Fruit fly (Drosophila melanogaster) whole organism, prepupa: ENCODE results near the gene Arp10.

Experiments
- Blimp-1 ChIP-seq: fragments of 200-800 bp; sonication (Bioruptor generic); optimal IDR thresholded peaks from 3 replicates; lab custom pipeline; 2017; ENCODE audit warnings: missing biosample characterization, missing genetic modification characterization, mild to moderate bottlenecking, moderate library complexity, missing genetic modification reagents
- CG10631 ChIP-seq: fragments of 200-800 bp; sonication (Bioruptor generic); optimal IDR thresholded peaks from 2 replicates; lab custom pipeline; 2016; ENCODE audit warnings: missing biosample characterization, missing genetic modification characterization
- CG10669 ChIP-seq: fragments of 200-800 bp; sonication (Bioruptor generic); optimal IDR thresholded peaks from 3 replicates; lab custom pipeline; 2018; ENCODE audit warnings: missing biosample characterization, mild to moderate bottlenecking, missing genetic modification characterization, moderate library complexity
- CG11762 ChIP-seq: fragments of 200-800 bp; sonication (Bioruptor generic); optimal IDR thresholded peaks from 3 replicates; lab custom pipeline; 2016; ENCODE audit warnings: missing biosample characterization, missing genetic modification characterization; ENCODE audit not compliant: insufficient read depth
- CG15336 ChIP-seq: fragments of 200-800 bp; sonication (Bioruptor generic); IDR thresholded peaks from 2 replicates; pipeline ENCODE4 v1.3.6; 2022; ENCODE audit warnings: missing biosample characterization, missing genetic modification characterization
- CG1621 ChIP-seq: fragments of 200-800 bp; sonication (Bioruptor generic); optimal IDR thresholded peaks from 3 replicates; lab custom pipeline; 2018; ENCODE audit warnings: missing biosample characterization, mild to moderate bottlenecking, missing genetic modification characterization
- CG16779 ChIP-seq: fragments of 200-800 bp; sonication (Bioruptor generic); optimal IDR thresholded peaks from 3 replicates; lab custom pipeline; 2017; ENCODE audit warnings: missing biosample characterization, mild to moderate bottlenecking, missing genetic modification characterization
- CG34406 ChIP-seq: fragments of 200-800 bp; sonication (Bioruptor generic); optimal IDR thresholded peaks from 3 replicates; lab custom pipeline; 2016; ENCODE audit warnings: missing biosample characterization, missing genetic modification characterization
- CG3919 ChIP-seq: fragments of 200-800 bp; sonication (Bioruptor generic); optimal IDR thresholded peaks from 3 replicates; lab custom pipeline; 2016; ENCODE audit warnings: missing biosample characterization, missing genetic modification characterization
- CG6163 ChIP-seq: fragments of 200-800 bp; sonication (Bioruptor generic); IDR thresholded peaks from 3 replicates; pipeline ENCODE4 v1.3.6; 2022; ENCODE audit warnings: missing biosample characterization, missing genetic modification characterization
- CG6276 ChIP-seq: fragments of 200-800 bp; sonication (Bioruptor generic); optimal IDR thresholded peaks from 2 replicates; lab custom pipeline; 2017; ENCODE audit warnings: missing biosample characterization, mild to moderate bottlenecking, missing genetic modification characterization
- CG6792 ChIP-seq: fragments of 200-800 bp; sonication (Bioruptor generic); optimal IDR thresholded peaks from 3 replicates; lab custom pipeline; 2016; ENCODE audit warnings: missing biosample characterization, missing genetic modification characterization
- CG6854 ChIP-seq: fragments of 200-800 bp; sonication (Bioruptor generic); optimal IDR thresholded peaks from 2 replicates; lab custom pipeline; 2017; ENCODE audit warnings: missing biosample characterization, mild to moderate bottlenecking, missing genetic modification characterization
- CG7368 ChIP-seq: fragments of 200-800 bp; sonication (Bioruptor generic); optimal IDR thresholded peaks from 3 replicates; lab custom pipeline; 2016; ENCODE audit warnings: missing biosample characterization, missing genetic modification characterization
- CG8119 ChIP-seq: fragments of 200-800 bp; sonication (Bioruptor generic); IDR thresholded peaks from 3 replicates; pipeline ENCODE4 v1.3.6; 2022; ENCODE audit warnings: missing biosample characterization, missing genetic modification characterization
- CG8319 ChIP-seq: fragments of 200-800 bp; sonication (Bioruptor generic); optimal IDR thresholded peaks from 3 replicates; lab custom pipeline; 2016; ENCODE audit warnings: missing biosample characterization, missing genetic modification characterization
- CG8632 ChIP-seq: fragments of 200-800 bp; sonication (Bioruptor generic); optimal IDR thresholded peaks from 3 replicates; lab custom pipeline; 2016; ENCODE audit warnings: missing biosample characterization, missing genetic modification characterization
- CG9139 ChIP-seq: fragments of 200-800 bp; sonication (Bioruptor generic); optimal IDR thresholded peaks from 3 replicates; lab custom pipeline; 2017; ENCODE audit warnings: missing biosample characterization, mild to moderate bottlenecking, missing genetic modification characterization
- Eip75B ChIP-seq: fragments of 200-800 bp; sonication (Bioruptor generic); optimal IDR thresholded peaks from 3 replicates; lab custom pipeline; 2016; ENCODE audit warnings: missing biosample characterization, missing genetic modification characterization
- Eip78C ChIP-seq: fragments of 200-800 bp; sonication (Bioruptor generic); peaks from one replicate; lab custom pipeline; 2016; ENCODE audit warnings: missing biosample characterization, missing genetic modification characterization
- Eip93F ChIP-seq: fragments of 200-800 bp; sonication (Bioruptor generic); optimal IDR thresholded peaks from 2 replicates; lab custom pipeline; 2016; ENCODE audit warnings: missing biosample characterization, mild to moderate bottlenecking, missing genetic modification characterization
- Ets21C ChIP-seq: fragments of 200-800 bp; sonication (Bioruptor generic); optimal IDR thresholded peaks from 3 replicates; lab custom pipeline; 2016; ENCODE audit warnings: missing biosample characterization, missing genetic modification characterization
- Ets96B ChIP-seq: fragments of 200-800 bp; optimal IDR thresholded peaks from 2 replicates; lab custom pipeline; 2019; ENCODE audit warnings: missing biosample characterization, mild to moderate bottlenecking, missing genetic modification characterization, moderate library complexity
- Gug ChIP-seq: fragments of 200-800 bp; sonication (Bioruptor generic); IDR thresholded peaks from 2 replicates; pipeline ENCODE4 v1.3.6; 2022; ENCODE audit warnings: missing biosample characterization, missing genetic modification characterization
- Hr38 ChIP-seq: sonication (Bioruptor generic); optimal IDR thresholded peaks from 2 replicates; lab custom pipeline; 2016; ENCODE audit warnings: missing biosample characterization, missing genetic modification characterization
- Hr39 ChIP-seq: fragments of 200-800 bp; sonication (Bioruptor generic); optimal IDR thresholded peaks from 2 replicates; lab custom pipeline; 2016; ENCODE audit warnings: missing biosample characterization, missing genetic modification characterization
- Hr4 ChIP-seq: fragments of 200-800 bp; sonication (Bioruptor generic); optimal IDR thresholded peaks from 3 replicates; lab custom pipeline; 2016; ENCODE audit warnings: missing biosample characterization, missing genetic modification characterization
- Lpt ChIP-seq: fragments of 200-800 bp; sonication (Bioruptor generic); optimal IDR thresholded peaks from 3 replicates; lab custom pipeline; 2016; ENCODE audit warnings: missing biosample characterization, missing genetic modification characterization
- OdsH ChIP-seq: fragments of 200-800 bp; sonication (Bioruptor generic); optimal IDR thresholded peaks from 3 replicates; lab custom pipeline; 2016; ENCODE audit warnings: missing biosample characterization, missing genetic modification characterization
- Smox ChIP-seq: fragments of 200-800 bp; sonication (Bioruptor generic); optimal IDR thresholded peaks from 3 replicates; lab custom pipeline; 2016; ENCODE audit warnings: missing biosample characterization, missing genetic modification characterization
- Sox102F ChIP-seq: fragments of 200-800 bp; sonication (Bioruptor generic); optimal IDR thresholded peaks from 2 replicates; lab custom pipeline; 2016; ENCODE audit warnings: missing biosample characterization, mild to moderate bottlenecking, missing genetic modification characterization
- achi ChIP-seq: fragments of 200-800 bp; sonication (Bioruptor generic); optimal IDR thresholded peaks from 3 replicates; lab custom pipeline; 2016; ENCODE audit warnings: missing biosample characterization, missing genetic modification characterization
- acj6 ChIP-seq: fragments of 200-800 bp; sonication (Bioruptor generic); optimal IDR thresholded peaks from 3 replicates; lab custom pipeline; 2016; ENCODE audit warnings: missing biosample characterization, missing genetic modification characterization
- cyc ChIP-seq: fragments of 200-800 bp; sonication (Bioruptor generic); optimal IDR thresholded peaks from 3 replicates; lab custom pipeline; 2016; ENCODE audit warnings: missing biosample characterization, missing genetic modification characterization
- dac ChIP-seq: fragments of 200-800 bp; sonication (Bioruptor generic); optimal IDR thresholded peaks from 2 replicates; lab custom pipeline; 2017; ENCODE audit warnings: missing biosample characterization, mild to moderate bottlenecking, missing genetic modification characterization
- dsx ChIP-seq: fragments of 200-800 bp; optimal IDR thresholded peaks from 3 replicates; lab custom pipeline; 2019; ENCODE audit warnings: missing biosample characterization, mild to moderate bottlenecking, missing genetic modification characterization, moderate library complexity; ENCODE audit not compliant: poor library complexity, severe bottlenecking
- eg ChIP-seq: fragments of 200-800 bp; sonication (Bioruptor generic); IDR thresholded peaks from 3 replicates; pipeline ENCODE4 v1.3.6; 2022; ENCODE audit warnings: missing biosample characterization, missing genetic modification characterization
- esn ChIP-seq: fragments of 200-800 bp; sonication (Bioruptor generic); optimal IDR thresholded peaks from 2 replicates; lab custom pipeline; 2016; ENCODE audit warnings: missing biosample characterization, mild to moderate bottlenecking, missing genetic modification characterization, moderate library complexity
- fd59A ChIP-seq: fragments of 200-800 bp; sonication (Bioruptor generic); optimal IDR thresholded peaks from 2 replicates; lab custom pipeline; 2017; ENCODE audit warnings: missing biosample characterization, mild to moderate bottlenecking, missing genetic modification characterization, missing genetic modification reagents
- fd85E ChIP-seq: fragments of 200-800 bp; sonication (Bioruptor generic); optimal IDR thresholded peaks from 3 replicates; lab custom pipeline; 2016; ENCODE audit warnings: missing biosample characterization, missing genetic modification characterization
- lz ChIP-seq: fragments of 200-800 bp; sonication (Bioruptor generic); optimal IDR thresholded peaks from 3 replicates; lab custom pipeline; 2016; ENCODE audit warnings: missing biosample characterization, missing genetic modification characterization
- net ChIP-seq: fragments of 200-800 bp; sonication (Bioruptor generic); optimal IDR thresholded peaks from 3 replicates; lab custom pipeline; 2016; ENCODE audit warnings: missing biosample characterization, missing genetic modification characterization
- pdm3 ChIP-seq: fragments of 200-800 bp; sonication (Bioruptor generic); optimal IDR thresholded peaks from 3 replicates; lab custom pipeline; 2016; ENCODE audit warnings: missing biosample characterization, missing genetic modification characterization
- spab ChIP-seq: fragments of 200-800 bp; sonication (Bioruptor generic); optimal IDR thresholded peaks from 2 replicates; lab custom pipeline; 2017; ENCODE audit warnings: missing biosample characterization, mild to moderate bottlenecking, missing genetic modification characterization, missing genetic modification reagents
- ss ChIP-seq, 2 experiments: fragments of 200-800 bp; sonication (Bioruptor generic); optimal IDR thresholded peaks; 2 replicates in 1 of 2; 3 replicates in 1 of 2; lab custom pipeline; 2017 to 2018; ENCODE audit warnings: mild to moderate bottlenecking in 2 of 2, missing biosample characterization in 2 of 2, missing genetic modification characterization in 2 of 2, moderate library complexity in 1 of 2
- svp ChIP-seq: fragments of 200-800 bp; sonication (Bioruptor generic); peaks from one replicate; lab custom pipeline; 2016; ENCODE audit warnings: missing biosample characterization, missing genetic modification characterization
- topi ChIP-seq: fragments of 200-800 bp; sonication (Bioruptor generic); optimal IDR thresholded peaks from 3 replicates; lab custom pipeline; 2016; ENCODE audit warnings: missing biosample characterization, missing genetic modification characterization
- vri ChIP-seq: fragments of 200-800 bp; sonication (Bioruptor generic); optimal IDR thresholded peaks from 3 replicates; lab custom pipeline; 2016; ENCODE audit warnings: missing biosample characterization, mild to moderate bottlenecking, missing genetic modification characterization

Arp10 gene

dm6 chrX:19684048-19684447 is 38.1 kb upstream of the Arp10 start:
- no peak for TF ChIP-seq svp (GFP tag; lab: Kevin White, UChicago)
- TF ChIP-seq Smox (GFP tag; lab: Kevin White, UChicago): no peak
- no peak for TF ChIP-seq CG15336 (GFP tag; lab: Robert Waterston, UW)
- no peak for TF ChIP-seq CG6276 (GFP tag; lab: Kevin White, UChicago)
- no peak for TF ChIP-seq Hr39
- no peak for TF ChIP-seq spab (GFP tag; lab: Kevin White, UChicago)
- TF ChIP-seq CG8119 (GFP tag; lab: Robert Waterston, UW): no peak
- no peak for TF ChIP-seq CG6792 (GFP tag; lab: Kevin White, UChicago)

dm6 chrX:19683040-19683875 is 37.3 kb upstream of the Arp10 start, which contains the start of the genes dome and Ubqn:
Gene dome, minus strand, starts transcription at chrX:19683518.
Gene Ubqn, plus strand, starts transcription at chrX:19683808.
- TF ChIP-seq Ets96B (no peak), CG16779 (tag; lab: Kevin White, UChicago) (no peak), Eip75B (GFP tag; lab: Kevin White, UChicago) (no peak), CG15336 (GFP tag; lab: Robert Waterston, UW) (peak; percentile 49; the same call in 1 of the 2 replicates), CG8119 (GFP tag; lab: Robert Waterston, UW) (no peak), CG10669 (GFP tag; lab: Kevin White, UChicago) (no peak), CG6792 (GFP tag; lab: Kevin White, UChicago) (no peak), spab (GFP tag; lab: Kevin White, UChicago) (no peak), Sox102F (GFP tag; lab: Kevin White, UChicago) (no peak), svp (GFP tag; lab: Kevin White, UChicago) (no peak), lz (GFP tag; lab: Kevin White, UChicago) (no peak), Hr4 (GFP tag; lab: Kevin White, UChicago) (no peak), dsx (GFP tag; lab: Kevin White, UChicago) (peak; percentile 9), Blimp-1 (GFP tag; lab: Kevin White, UChicago) (peak; percentile 44), CG8319 (GFP tag; lab: Kevin White, UChicago) (no peak), Lpt (no peak), esn (GFP tag; lab: Kevin White, UChicago) (no peak), achi (GFP tag; lab: Kevin White, UChicago) (no peak), net (GFP tag; lab: Kevin White, UChicago) (peak; percentile 45), CG9139 (GFP tag; lab: Kevin White, UChicago) (no peak), CG1621 (no peak), CG6854 (GFP tag; lab: Kevin White, UChicago) (peak; percentile 82), fd85E (no peak), eg (0 out of 3 replicates have a peak, but pooled peaks have one; percentile 22), Eip93F (GFP tag; lab: Kevin White, UChicago) (no peak), pdm3 (GFP tag; lab: Kevin White, UChicago) (no peak), CG6163 (GFP tag; lab: Robert Waterston, UW) (no peak), Smox (GFP tag; lab: Kevin White, UChicago) (no peak), Hr39 (no peak), vri (GFP tag; lab: Kevin White, UChicago) (no peak), OdsH (no peak), CG34406 (no peak), Hr38 (no peak), ss (GFP tag; optimal IDR thresholded peaks at IDR 0.05; lab: Kevin White, UChicago) (peak in 1 of 2 experiments; percentile 36), Gug (no peak), CG10631 (GFP tag; lab: Kevin White, UChicago) (no peak), fd59A (no peak), CG3919 (GFP tag; lab: Kevin White, UChicago) (no peak), acj6 (no peak), Eip78C (GFP tag; lab: Kevin White, UChicago) (peak; percentile 77), Ets21C (no peak), CG8632 (no peak), cyc (no peak), CG11762 (no peak), CG7368 (GFP tag; lab: Kevin White, UChicago) (peak; percentile 0), topi (GFP tag; lab: Kevin White, UChicago) (peak; percentile 22), dac (no peak)
